Fruit fly (Drosophila melanogaster) whole organism, embryonic: Measurements from ENCODE around the gene Lip3.

Source experiments
- BEAF-32 ChIP-seq: fragments of 200-800 bp; sonication (Bioruptor generic); optimal IDR thresholded peaks from 3 replicates; lab custom pipeline; 2017; ENCODE audit warnings: missing biosample characterization, missing genetic modification characterization, mild to moderate bottlenecking, moderate library complexity, missing genetic modification reagents
- CG10321 ChIP-seq: fragments of 200-800 bp; sonication (Bioruptor generic); IDR thresholded peaks from 2 replicates; pipeline ENCODE4 v1.3.6; 2022; ENCODE audit warnings: missing biosample characterization, missing genetic modification characterization
- CG11093 ChIP-seq: fragments of 200-800 bp; sonication (Bioruptor generic); IDR thresholded peaks from 3 replicates; pipeline ENCODE4 v1.3.6; 2022; ENCODE audit warnings: missing biosample characterization, missing genetic modification characterization
- CG11696 ChIP-seq: fragments of 200-800 bp; sonication (Bioruptor generic); IDR thresholded peaks from 2 replicates; pipeline ENCODE4 v1.3.6; 2022; ENCODE audit warnings: missing biosample characterization, missing genetic modification characterization
- CG15514 ChIP-seq: fragments of 200-800 bp; sonication (Bioruptor generic); optimal IDR thresholded peaks from 3 replicates; lab custom pipeline; 2017; ENCODE audit warnings: missing biosample characterization, missing genetic modification characterization, mild to moderate bottlenecking, moderate library complexity, missing genetic modification reagents
- CG17612 ChIP-seq: fragments of 200-800 bp; sonication (Bioruptor generic); IDR thresholded peaks from 2 replicates; pipeline ENCODE4 v1.3.6; 2022; ENCODE audit warnings: missing biosample characterization, missing genetic modification characterization
- CG18262 ChIP-seq: fragments of 200-800 bp; optimal IDR thresholded peaks from 3 replicates; lab custom pipeline; 2019; ENCODE audit warnings: missing biosample characterization, mild to moderate bottlenecking, missing genetic modification characterization, moderate library complexity
- CG2712 ChIP-seq: fragments of 200-800 bp; optimal IDR thresholded peaks from 3 replicates; lab custom pipeline; 2019; ENCODE audit warnings: missing biosample characterization, mild to moderate bottlenecking, missing genetic modification characterization, moderate library complexity
- CG2889 ChIP-seq: fragments of 200-800 bp; sonication (Bioruptor generic); IDR thresholded peaks from 3 replicates; pipeline ENCODE4 v1.3.6; 2022; ENCODE audit warnings: missing biosample characterization, missing genetic modification characterization
- CG31224 ChIP-seq: fragments of 200-800 bp; sonication (Bioruptor generic); IDR thresholded peaks from 2 replicates; pipeline ENCODE4 v1.3.6; 2022; ENCODE audit warnings: missing biosample characterization, missing genetic modification characterization
- CG32532 ChIP-seq: fragments of 200-800 bp; sonication (Bioruptor generic); IDR thresholded peaks from 2 replicates; pipeline ENCODE4 v1.3.6; 2022; ENCODE audit warnings: missing biosample characterization, missing genetic modification characterization
- CG33557 ChIP-seq: fragments of 200-800 bp; sonication (Bioruptor generic); optimal IDR thresholded peaks from 2 replicates; lab custom pipeline; 2019; ENCODE audit warnings: missing biosample characterization, mild to moderate bottlenecking, missing genetic modification characterization, moderate library complexity
- CG3407 ChIP-seq: fragments of 200-800 bp; sonication (Bioruptor generic); optimal IDR thresholded peaks from 2 replicates; lab custom pipeline; 2018; ENCODE audit warnings: missing biosample characterization, mild to moderate bottlenecking, missing genetic modification characterization
- CG4617 ChIP-seq: fragments of 200-800 bp; sonication (Bioruptor generic); optimal IDR thresholded peaks from 3 replicates; lab custom pipeline; 2016; ENCODE audit warnings: missing biosample characterization, missing genetic modification characterization, borderline replicate concordance
- CG4854 ChIP-seq: fragments of 200-800 bp; sonication (Bioruptor generic); optimal IDR thresholded peaks from 2 replicates; lab custom pipeline; 2016; ENCODE audit warnings: missing biosample characterization, missing genetic modification characterization, inconsistent platforms
- CG6175 ChIP-seq: fragments of 200-800 bp; sonication (Bioruptor generic); IDR thresholded peaks from 3 replicates; pipeline ENCODE4 v1.3.6; 2022; ENCODE audit warnings: missing biosample characterization, missing genetic modification characterization
- CG6254 ChIP-seq: fragments of 200-800 bp; sonication (Bioruptor generic); optimal IDR thresholded peaks from 3 replicates; lab custom pipeline; 2017; ENCODE audit warnings: mild to moderate bottlenecking, missing biosample characterization, missing genetic modification reagents, missing genetic modification characterization
- CG8281 ChIP-seq: fragments of 200-800 bp; sonication (Bioruptor generic); optimal IDR thresholded peaks from 2 replicates; lab custom pipeline; 2018; ENCODE audit warnings: missing biosample characterization, mild to moderate bottlenecking, missing genetic modification characterization, moderate library complexity
- CG9727 ChIP-seq: fragments of 200-800 bp; sonication (Bioruptor generic); optimal IDR thresholded peaks from 3 replicates; lab custom pipeline; 2017; ENCODE audit warnings: missing biosample characterization, mild to moderate bottlenecking, missing genetic modification characterization
- Dip3 ChIP-seq: fragments of 200-800 bp; sonication (Bioruptor generic); optimal IDR thresholded peaks from 3 replicates; lab custom pipeline; 2016; ENCODE audit warnings: missing biosample characterization, missing genetic modification characterization
- Doc2 ChIP-seq: fragments of 200-800 bp; sonication (Bioruptor generic); IDR thresholded peaks from 2 replicates; pipeline ENCODE4 v1.3.6; 2022; ENCODE audit warnings: missing biosample characterization, missing genetic modification characterization
- E2f2 ChIP-seq: fragments of 200-800 bp; sonication (Bioruptor generic); IDR thresholded peaks from 2 replicates; pipeline ENCODE4 v1.3.6; 2022; ENCODE audit warnings: missing biosample characterization, missing genetic modification characterization
- Hr39 ChIP-seq: fragments of >200 bp; optimal IDR thresholded peaks from 2 replicates; lab custom pipeline; 2017
- Med ChIP-seq: fragments of 200-800 bp; sonication (Bioruptor generic); peaks from one replicate; lab custom pipeline; 2016; ENCODE audit warnings: missing biosample characterization, missing genetic modification characterization, mild to moderate bottlenecking, inconsistent platforms, moderate library complexity
- Meics ChIP-seq: fragments of 200-800 bp; sonication (Bioruptor generic); optimal IDR thresholded peaks from 2 replicates; lab custom pipeline; 2017; ENCODE audit warnings: missing biosample characterization, mild to moderate bottlenecking, missing genetic modification characterization
- Mrtf ChIP-seq: fragments of 200-800 bp; sonication (Bioruptor generic); IDR thresholded peaks from 3 replicates; pipeline ENCODE4 v1.3.6; 2022; ENCODE audit warnings: missing biosample characterization, missing genetic modification characterization
- NC2β ChIP-seq: fragments of 200-800 bp; sonication (Bioruptor generic); optimal IDR thresholded peaks from 2 replicates; lab custom pipeline; 2016; ENCODE audit warnings: missing biosample characterization, missing genetic modification characterization
- Oli ChIP-seq: fragments of 200-800 bp; sonication (Bioruptor generic); optimal IDR thresholded peaks from 2 replicates; lab custom pipeline; 2018; ENCODE audit warnings: missing biosample characterization, mild to moderate bottlenecking, missing genetic modification characterization, moderate library complexity
- Sin3A ChIP-seq: fragments of >200 bp; optimal IDR thresholded peaks from 2 replicates; lab custom pipeline; 2018
- Six4 ChIP-seq: fragments of 200-800 bp; sonication (Bioruptor generic); optimal IDR thresholded peaks from 2 replicates; lab custom pipeline; 2016; ENCODE audit warnings: missing biosample characterization, missing genetic modification characterization
- ara ChIP-seq: fragments of 200-800 bp; sonication (Bioruptor generic); IDR thresholded peaks from 2 replicates; pipeline ENCODE4 v1.3.6; 2022; ENCODE audit warnings: missing biosample characterization, missing genetic modification characterization
- bcd ChIP-seq: fragments of 200-800 bp; sonication (Bioruptor generic); optimal IDR thresholded peaks from 2 replicates; lab custom pipeline; 2017; ENCODE audit warnings: missing biosample characterization, mild to moderate bottlenecking, missing genetic modification characterization
- br ChIP-seq: fragments of >200 bp; optimal IDR thresholded peaks from 2 replicates; lab custom pipeline; 2017
- chif ChIP-seq, 2 experiments: fragments of 200-800 bp; sonication (Bioruptor generic); optimal IDR thresholded peaks; 3 replicates each; lab custom pipeline; 2016; ENCODE audit warnings: missing biosample characterization in 2 of 2, missing genetic modification characterization in 2 of 2
- chn ChIP-seq: fragments of 200-800 bp; sonication (Bioruptor generic); optimal IDR thresholded peaks from 2 replicates; lab custom pipeline; 2016; ENCODE audit warnings: missing biosample characterization, missing genetic modification characterization
- crp ChIP-seq, 2 experiments: fragments of 200-800 bp; sonication (Bioruptor generic); optimal IDR thresholded peaks; 2 replicates in 1 of 2; 3 replicates in 1 of 2; lab custom pipeline; 2017; ENCODE audit warnings: missing biosample characterization in 2 of 2, missing genetic modification characterization in 2 of 2, mild to moderate bottlenecking in 1 of 2, moderate library complexity in 1 of 2
- danr ChIP-seq: fragments of 200-800 bp; sonication (Bioruptor generic); IDR thresholded peaks from 2 replicates; pipeline ENCODE4 v1.3.6; 2022; ENCODE audit warnings: missing biosample characterization, missing genetic modification characterization
- dm ChIP-seq: fragments of 200-800 bp; sonication (Bioruptor generic); optimal IDR thresholded peaks from 3 replicates; lab custom pipeline; 2016; ENCODE audit warnings: missing biosample characterization, missing genetic modification characterization
- dysf ChIP-seq: fragments of 200-800 bp; sonication (Bioruptor generic); IDR thresholded peaks from 3 replicates; pipeline ENCODE4 v1.3.6; 2022; ENCODE audit warnings: missing biosample characterization, missing genetic modification characterization
- fd96Cb ChIP-seq: fragments of 200-800 bp; sonication (Bioruptor generic); optimal IDR thresholded peaks from 2 replicates; lab custom pipeline; 2018; ENCODE audit warnings: missing biosample characterization, mild to moderate bottlenecking, missing genetic modification characterization, moderate library complexity
- gt ChIP-seq: fragments of 200-800 bp; sonication (Bioruptor generic); IDR thresholded peaks from 2 replicates; pipeline ENCODE4 v1.3.6; 2022; ENCODE audit warnings: missing biosample characterization, missing genetic modification characterization
- lbe ChIP-seq: fragments of 200-800 bp; sonication (Bioruptor generic); optimal IDR thresholded peaks from 2 replicates; lab custom pipeline; 2016; ENCODE audit warnings: missing biosample characterization, mild to moderate bottlenecking, missing genetic modification characterization
- nerfin-2 ChIP-seq: fragments of 200-800 bp; sonication (Bioruptor generic); IDR thresholded peaks from 2 replicates; pipeline ENCODE4 v1.3.6; 2022; ENCODE audit warnings: missing biosample characterization, missing genetic modification characterization; ENCODE audit not compliant: partially characterized antibody
- onecut ChIP-seq: fragments of 200-800 bp; sonication (Bioruptor generic); IDR thresholded peaks from 2 replicates; pipeline ENCODE4 v1.3.6; 2022; ENCODE audit warnings: missing biosample characterization, missing genetic modification characterization
- prd ChIP-seq, 3 experiments: fragments of >200 bp in 2 of 3; fragments of 200-800 bp in 1 of 3; sonication (Bioruptor generic) in 1 of 3; optimal IDR thresholded peaks in 2 of 3; IDR thresholded peaks in 1 of 3; 2 replicates in 2 of 3; 3 replicates in 1 of 3; pipeline versions ENCODE4 v1.3.6 to Lab custom; 2017 to 2022; ENCODE audit warnings: missing biosample characterization in 1 of 3, missing genetic modification characterization in 1 of 3
- sens ChIP-seq: fragments of 200-800 bp; sonication (Bioruptor generic); peaks from one replicate; lab custom pipeline; 2016; ENCODE audit warnings: missing biosample characterization, missing genetic modification characterization
- shn ChIP-seq: fragments of 200-800 bp; sonication (Bioruptor generic); optimal IDR thresholded peaks from 3 replicates; lab custom pipeline; 2016; ENCODE audit warnings: missing biosample characterization, missing genetic modification characterization
- sqz ChIP-seq: fragments of 200-800 bp; sonication (Bioruptor generic); optimal IDR thresholded peaks from 3 replicates; lab custom pipeline; 2018; ENCODE audit warnings: missing biosample characterization, mild to moderate bottlenecking, missing genetic modification characterization
- stc ChIP-seq: fragments of 200-800 bp; sonication (Bioruptor generic); IDR thresholded peaks from 2 replicates; pipeline ENCODE4 v1.3.6; 2022; ENCODE audit warnings: missing biosample characterization, missing genetic modification characterization
- unc-4 ChIP-seq: fragments of 200-800 bp; sonication (Bioruptor generic); IDR thresholded peaks from 2 replicates; pipeline ENCODE4 v1.3.6; 2022; ENCODE audit warnings: missing biosample characterization, missing genetic modification characterization; ENCODE audit not compliant: partially characterized antibody

Gene Lip3

dm6 chr3R:13388160-13388870 is 16.6 kb upstream of the Lip3 start, which contains the start of gene CG9799:
CG9799 (minus strand) TSS chr3R:13388709.
- TF ChIP-seq lbe (GFP tag; lab: Kevin White, UChicago), result no peak
- TF ChIP-seq CG11093 (GFP tag; lab: Robert Waterston, UW), result 0 out of 3 replicates have a peak, but pooled peaks have one; percentile 44
- TF ChIP-seq CG33557 (GFP tag; lab: Kevin White, UChicago), result no peak
- 0 out of 2 replicates have a peak, but pooled peaks have one; percentile 10 for TF ChIP-seq CG17612 (GFP tag; lab: Robert Waterston, UW)
- peak; percentile 70 for TF ChIP-seq onecut (GFP tag; lab: Robert Waterston, UW)
- TF ChIP-seq CG9727, result no peak
- no peak for TF ChIP-seq bcd (GFP tag; lab: Kevin White, UChicago)
- no peak for TF ChIP-seq Mrtf (GFP tag; lab: Robert Waterston, UW)
- no peak for TF ChIP-seq NC2β (GFP tag; lab: Kevin White, UChicago)
- TF ChIP-seq CG11696 (GFP tag; lab: Robert Waterston, UW), result no peak
- peak in 1 of 2 experiments; percentile 54 for TF ChIP-seq crp (GFP tag; optimal IDR thresholded peaks at IDR 0.05; lab: Kevin White, UChicago)
- no peak for TF ChIP-seq Doc2 (GFP tag; lab: Robert Waterston, UW)
- TF ChIP-seq Meics (GFP tag; lab: Kevin White, UChicago), result no peak
- no peak for TF ChIP-seq Dip3 (GFP tag; lab: Kevin White, UChicago)
- TF ChIP-seq chn (GFP tag; lab: Kevin White, UChicago), result no peak
- TF ChIP-seq ara (GFP tag; lab: Robert Waterston, UW), result 0 out of 2 replicates have a peak, but pooled peaks have one; percentile 21
- TF ChIP-seq gt (GFP tag; lab: Robert Waterston, UW), result peak; percentile 42; the same call in 1 of the 2 replicates
- TF ChIP-seq dysf (GFP tag; lab: Robert Waterston, UW), result no peak
- TF ChIP-seq CG2712, result no peak
- TF ChIP-seq dm, result peak; percentile 92
- TF ChIP-seq CG4617 (GFP tag; lab: Kevin White, UChicago), result peak; percentile 44
- no peak for TF ChIP-seq CG31224 (GFP tag; lab: Robert Waterston, UW)
- TF ChIP-seq CG8281, result no peak
- peak; percentile 24 for TF ChIP-seq BEAF-32 (GFP tag; lab: Kevin White, UChicago)
- TF ChIP-seq Six4, result no peak
- no peak for TF ChIP-seq CG6254 (GFP tag; lab: Kevin White, UChicago)
- peak; percentile 32; the same call in 1 of the 2 replicates for TF ChIP-seq nerfin-2 (GFP tag; lab: Robert Waterston, UW)
- TF ChIP-seq fd96Cb (tag; lab: Kevin White, UChicago), result no peak
- no peak for TF ChIP-seq chif (GFP tag; optimal IDR thresholded peaks at IDR 0.05; lab: Kevin White, UChicago)
- TF ChIP-seq sqz (GFP tag; lab: Kevin White, UChicago), result no peak
- TF ChIP-seq sens, result peak; percentile 36
- no peak for TF ChIP-seq Hr39 (lab: Kevin White, UChicago)
- TF ChIP-seq prd (optimal IDR thresholded peaks at IDR 0.05; lab: Kevin White, UChicago), result no peak
- peak; percentile 53; the same call in 2 of the 3 replicates for TF ChIP-seq prd (GFP tag; IDR thresholded peaks at IDR 0.05; lab: Robert Waterston, UW)
- TF ChIP-seq CG18262, result no peak
- no peak for TF ChIP-seq stc (GFP tag; lab: Robert Waterston, UW)
- peak; percentile 56 for TF ChIP-seq CG32532
- no peak for TF ChIP-seq danr
- no peak for TF ChIP-seq CG3407 (GFP tag; lab: Kevin White, UChicago)
- no peak for TF ChIP-seq Oli
- no peak for TF ChIP-seq CG10321 (GFP tag; lab: Robert Waterston, UW)
- no peak for TF ChIP-seq CG4854
- TF ChIP-seq CG15514 (GFP tag; lab: Kevin White, UChicago), result no peak
- peak; percentile 59 for TF ChIP-seq Med
- peak; percentile 93 for TF ChIP-seq E2f2 (GFP tag; lab: Robert Waterston, UW)
- TF ChIP-seq CG6175 (GFP tag; lab: Robert Waterston, UW), result peak; percentile 53; the same call in 1 of the 3 replicates
- TF ChIP-seq Sin3A (lab: Kevin White, UChicago), result peak; percentile 18
- peak; percentile 44; the same call in 1 of the 2 replicates for TF ChIP-seq unc-4 (GFP tag; lab: Robert Waterston, UW)
- TF ChIP-seq shn, result no peak
- TF ChIP-seq br, result no peak
- TF ChIP-seq CG2889 (GFP tag; lab: Robert Waterston, UW), result 0 out of 3 replicates have a peak, but pooled peaks have one; percentile 14
